Fruit fly (Drosophila melanogaster) whole organism, embryonic: ENCODE measurements around the gene P5CDh1.

ENCODE experiments used
- Aef1 ChIP-seq: fragments of 200-800 bp; sonication (Bioruptor generic); IDR thresholded peaks from 3 replicates; pipeline ENCODE4 v1.3.6; 2022; ENCODE audit warnings: missing biosample characterization, missing genetic modification characterization
- CG10959 ChIP-seq: fragments of 200-800 bp; sonication (Bioruptor generic); IDR thresholded peaks from 2 replicates; pipeline ENCODE4 v1.3.6; 2022; ENCODE audit warnings: missing biosample characterization, missing genetic modification characterization
- CG11093 ChIP-seq: fragments of 200-800 bp; sonication (Bioruptor generic); IDR thresholded peaks from 3 replicates; pipeline ENCODE4 v1.3.6; 2022; ENCODE audit warnings: missing biosample characterization, missing genetic modification characterization
- CG13296 ChIP-seq: fragments of 200-800 bp; sonication (Bioruptor generic); optimal IDR thresholded peaks from 3 replicates; lab custom pipeline; 2018; ENCODE audit warnings: missing biosample characterization, mild to moderate bottlenecking, missing genetic modification characterization
- CG14050 ChIP-seq: fragments of 200-800 bp; sonication (Bioruptor generic); IDR thresholded peaks from 3 replicates; pipeline ENCODE4 v1.3.6; 2022; ENCODE audit warnings: missing biosample characterization, missing genetic modification characterization
- CG16815 ChIP-seq: fragments of 200-800 bp; sonication (Bioruptor generic); optimal IDR thresholded peaks from 3 replicates; lab custom pipeline; 2017; ENCODE audit warnings: missing biosample characterization, mild to moderate bottlenecking, missing genetic modification characterization
- CG17385 ChIP-seq: fragments of 200-800 bp; sonication (Bioruptor generic); optimal IDR thresholded peaks from 3 replicates; lab custom pipeline; 2018; ENCODE audit warnings: missing biosample characterization, mild to moderate bottlenecking, missing genetic modification characterization
- CG18011 ChIP-seq: fragments of 200-800 bp; sonication (Bioruptor generic); optimal IDR thresholded peaks from 2 replicates; lab custom pipeline; 2017; ENCODE audit warnings: missing biosample characterization, missing genetic modification characterization, mild to moderate bottlenecking, moderate library complexity, missing genotype
- CG18476 ChIP-seq: fragments of 200-800 bp; sonication (Bioruptor generic); optimal IDR thresholded peaks from 2 replicates; lab custom pipeline; 2016; ENCODE audit warnings: missing biosample characterization, mild to moderate bottlenecking, missing genetic modification characterization
- CG2120 ChIP-seq: fragments of 200-800 bp; sonication (Bioruptor generic); optimal IDR thresholded peaks from 3 replicates; lab custom pipeline; 2016; ENCODE audit warnings: missing biosample characterization, missing genetic modification characterization
- CG4730 ChIP-seq: fragments of 200-800 bp; sonication (Bioruptor generic); IDR thresholded peaks from 2 replicates; pipeline ENCODE4 v1.3.6; 2022; ENCODE audit warnings: missing biosample characterization, missing genetic modification characterization
- CG7839 ChIP-seq: fragments of 200-800 bp; sonication (Bioruptor generic); optimal IDR thresholded peaks from 3 replicates; lab custom pipeline; 2018; ENCODE audit warnings: missing biosample characterization, mild to moderate bottlenecking, missing genetic modification characterization, moderate library complexity
- CG9215 ChIP-seq: fragments of 200-800 bp; sonication (Bioruptor generic); IDR thresholded peaks from 2 replicates; pipeline ENCODE4 v1.3.6; 2022; ENCODE audit warnings: missing biosample characterization, missing genetic modification characterization
- CG9437 ChIP-seq: fragments of 200-800 bp; sonication (Bioruptor generic); optimal IDR thresholded peaks from 2 replicates; lab custom pipeline; 2018; ENCODE audit warnings: missing biosample characterization, mild to moderate bottlenecking, missing genetic modification characterization
- CTCF ChIP-seq: fragments of 200-800 bp; sonication (Bioruptor generic); optimal IDR thresholded peaks from 2 replicates; lab custom pipeline; 2017; ENCODE audit warnings: missing biosample characterization, mild to moderate bottlenecking, missing genetic modification characterization, moderate library complexity
- Dbx ChIP-seq: fragments of 200-800 bp; sonication (Bioruptor generic); IDR thresholded peaks from 3 replicates; pipeline ENCODE4 v1.3.6; 2022; ENCODE audit warnings: missing biosample characterization, missing genetic modification characterization
- Dfd ChIP-seq, 2 experiments: fragments of >200 bp; optimal IDR thresholded peaks; 2 replicates each; lab custom pipeline; 2017; ENCODE audit warnings: missing biosample characterization in 2 of 2, missing genetic modification characterization in 2 of 2
- Dref ChIP-seq: fragments of 200-800 bp; sonication (Bioruptor generic); IDR thresholded peaks from 2 replicates; pipeline ENCODE4 v1.3.6; 2022; ENCODE audit warnings: missing biosample characterization, missing genetic modification characterization
- E2f1 ChIP-seq: fragments of 200-800 bp; sonication (Bioruptor generic); IDR thresholded peaks from 2 replicates; pipeline ENCODE4 v1.3.6; 2022; ENCODE audit warnings: missing biosample characterization, missing genetic modification characterization
- E2f2 ChIP-seq: fragments of 200-800 bp; sonication (Bioruptor generic); IDR thresholded peaks from 2 replicates; pipeline ENCODE4 v1.3.6; 2022; ENCODE audit warnings: missing biosample characterization, missing genetic modification characterization
- Elba2 ChIP-seq: fragments of 200-800 bp; sonication (Bioruptor generic); optimal IDR thresholded peaks from 3 replicates; lab custom pipeline; 2016; ENCODE audit warnings: missing biosample characterization, missing genetic modification characterization
- HHEX ChIP-seq: fragments of 200-800 bp; sonication (Bioruptor generic); optimal IDR thresholded peaks from 3 replicates; lab custom pipeline; 2017; ENCODE audit warnings: missing biosample characterization, mild to moderate bottlenecking, missing genetic modification characterization, missing genetic modification reagents
- HmgZ ChIP-seq: fragments of 200-800 bp; sonication (Bioruptor generic); optimal IDR thresholded peaks from 2 replicates; lab custom pipeline; 2018; ENCODE audit warnings: missing biosample characterization, mild to moderate bottlenecking, missing genetic modification characterization
- Lhr ChIP-seq: fragments of 200-800 bp; sonication (Bioruptor generic); optimal IDR thresholded peaks from 3 replicates; lab custom pipeline; 2017; ENCODE audit warnings: mild to moderate bottlenecking, missing biosample characterization, missing genetic modification reagents, missing genetic modification characterization
- Ssrp ChIP-seq: fragments of 200-800 bp; sonication (Bioruptor generic); optimal IDR thresholded peaks from 2 replicates; lab custom pipeline; 2018; ENCODE audit warnings: missing biosample characterization, mild to moderate bottlenecking, missing genetic modification characterization, moderate library complexity
- ab ChIP-seq: fragments of 200-800 bp; sonication (Bioruptor generic); optimal IDR thresholded peaks from 2 replicates; lab custom pipeline; 2016; ENCODE audit warnings: missing biosample characterization, missing genetic modification characterization
- ash1 ChIP-seq: fragments of 200-800 bp; sonication (Bioruptor generic); optimal IDR thresholded peaks from 2 replicates; lab custom pipeline; 2018; ENCODE audit warnings: missing biosample characterization, mild to moderate bottlenecking, missing genetic modification characterization
- bowl ChIP-seq: fragments of 200-800 bp; sonication (Bioruptor generic); IDR thresholded peaks from 2 replicates; pipeline ENCODE4 v1.3.6; 2022; ENCODE audit warnings: missing biosample characterization, missing genetic modification characterization
- caup ChIP-seq: fragments of 200-800 bp; sonication (Bioruptor generic); optimal IDR thresholded peaks from 3 replicates; lab custom pipeline; 2017; ENCODE audit warnings: missing biosample characterization, mild to moderate bottlenecking, missing genetic modification characterization, moderate library complexity; ENCODE audit not compliant: severe bottlenecking
- crc ChIP-seq: fragments of 200-800 bp; sonication (Bioruptor generic); optimal IDR thresholded peaks from 2 replicates; lab custom pipeline; 2016; ENCODE audit warnings: missing biosample characterization, missing genetic modification characterization
- disco-r ChIP-seq: fragments of 200-800 bp; sonication (Bioruptor generic); optimal IDR thresholded peaks from 2 replicates; lab custom pipeline; 2016; ENCODE audit warnings: missing biosample characterization, missing genetic modification characterization
- ems ChIP-seq: fragments of 200-800 bp; sonication (Bioruptor generic); optimal IDR thresholded peaks from 3 replicates; lab custom pipeline; 2016; ENCODE audit warnings: missing biosample characterization, missing genetic modification characterization
- fu2 ChIP-seq: fragments of 200-800 bp; sonication (Bioruptor generic); optimal IDR thresholded peaks from 2 replicates; lab custom pipeline; 2016; ENCODE audit warnings: missing biosample characterization, missing genetic modification characterization
- gce ChIP-seq: fragments of 200-800 bp; sonication (Bioruptor generic); IDR thresholded peaks from 3 replicates; pipeline ENCODE4 v1.3.6; 2022; ENCODE audit warnings: missing biosample characterization, missing genetic modification characterization
- gcm ChIP-seq: fragments of 200-800 bp; sonication (Bioruptor generic); optimal IDR thresholded peaks from 2 replicates; lab custom pipeline; 2019; ENCODE audit warnings: missing biosample characterization, mild to moderate bottlenecking, missing genetic modification characterization, moderate library complexity
- inv ChIP-seq: fragments of 200-800 bp; sonication (Bioruptor generic); IDR thresholded peaks from 2 replicates; pipeline ENCODE4 v1.3.6; 2022; ENCODE audit warnings: missing biosample characterization, missing genetic modification characterization; ENCODE audit not compliant: partially characterized antibody
- jing ChIP-seq: fragments of 200-800 bp; sonication (Bioruptor generic); optimal IDR thresholded peaks from 2 replicates; lab custom pipeline; 2018; ENCODE audit warnings: missing biosample characterization, mild to moderate bottlenecking, missing genetic modification characterization
- mam ChIP-seq: fragments of 200-800 bp; sonication (Bioruptor generic); optimal IDR thresholded peaks from 3 replicates; lab custom pipeline; 2016; ENCODE audit warnings: missing biosample characterization, missing genetic modification characterization
- peb ChIP-seq: fragments of 200-800 bp; sonication (Bioruptor generic); IDR thresholded peaks from 2 replicates; pipeline ENCODE4 v1.3.6; 2022; ENCODE audit warnings: missing biosample characterization, missing genetic modification characterization
- pnt ChIP-seq: fragments of 200-800 bp; sonication (Bioruptor generic); optimal IDR thresholded peaks from 3 replicates; lab custom pipeline; 2016; ENCODE audit warnings: missing biosample characterization, missing genetic modification characterization
- prd ChIP-seq, 3 experiments: fragments of >200 bp in 2 of 3; fragments of 200-800 bp in 1 of 3; sonication (Bioruptor generic) in 1 of 3; optimal IDR thresholded peaks in 2 of 3; IDR thresholded peaks in 1 of 3; 2 replicates in 2 of 3; 3 replicates in 1 of 3; pipeline versions ENCODE4 v1.3.6 to Lab custom; 2017 to 2022; ENCODE audit warnings: missing biosample characterization in 1 of 3, missing genetic modification characterization in 1 of 3
- pum ChIP-seq: fragments of 200-800 bp; sonication (Bioruptor generic); optimal IDR thresholded peaks from 2 replicates; lab custom pipeline; 2016; ENCODE audit warnings: missing biosample characterization, missing genetic modification characterization
- row ChIP-seq: fragments of 200-800 bp; sonication (Bioruptor generic); IDR thresholded peaks from 3 replicates; pipeline ENCODE4 v1.3.6; 2022; ENCODE audit warnings: missing biosample characterization, missing genetic modification characterization
- scrt ChIP-seq: fragments of 200-800 bp; sonication (Bioruptor generic); optimal IDR thresholded peaks from 2 replicates; lab custom pipeline; 2018; ENCODE audit warnings: missing biosample characterization, mild to moderate bottlenecking, missing genetic modification characterization, moderate library complexity
- sr ChIP-seq: fragments of 200-800 bp; sonication (Bioruptor generic); IDR thresholded peaks from 3 replicates; pipeline ENCODE4 v1.3.6; 2022; ENCODE audit warnings: missing biosample characterization, missing genetic modification characterization
- tgo ChIP-seq: fragments of 200-800 bp; sonication (Bioruptor generic); IDR thresholded peaks from 3 replicates; pipeline ENCODE4 v1.3.6; 2022; ENCODE audit warnings: missing biosample characterization, missing genetic modification characterization
- twi ChIP-seq: fragments of 200-800 bp; optimal IDR thresholded peaks from 2 replicates; lab custom pipeline; 2019; ENCODE audit warnings: missing biosample characterization, mild to moderate bottlenecking, missing genetic modification characterization, moderate library complexity

Gene P5CDh1

DNA sequence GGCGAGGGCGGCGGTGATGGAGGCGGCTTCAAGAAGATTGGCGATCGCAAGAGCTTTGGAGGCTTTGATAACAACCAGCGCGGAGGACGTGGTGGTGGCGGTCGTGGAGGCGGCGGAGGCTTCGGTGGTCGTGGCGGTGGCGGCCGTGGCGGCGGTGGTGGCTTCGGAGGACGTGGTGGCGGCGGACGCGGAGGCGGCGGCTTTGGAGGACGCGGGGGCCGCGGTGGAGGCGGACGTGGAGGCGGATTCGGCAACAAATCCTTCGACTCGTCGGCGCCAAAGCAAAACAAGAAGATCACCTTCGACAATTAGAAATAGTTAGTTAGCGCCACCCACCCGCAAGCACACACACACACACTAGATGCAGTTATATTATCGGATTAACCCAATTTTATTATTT, 5.6 kb downstream of the P5CDh1 start (continued):
- TF ChIP-seq Dref (0 out of 2 replicates have a peak, but pooled peaks have one; percentile 13), CG10959 (GFP tag; lab: Robert Waterston, UW) (no peak), Dfd (GFP tag; optimal IDR thresholded peaks at IDR 0.05; lab: Kevin White, UChicago) (peak in 1 of 2 experiments; percentile 79)

DNA sequence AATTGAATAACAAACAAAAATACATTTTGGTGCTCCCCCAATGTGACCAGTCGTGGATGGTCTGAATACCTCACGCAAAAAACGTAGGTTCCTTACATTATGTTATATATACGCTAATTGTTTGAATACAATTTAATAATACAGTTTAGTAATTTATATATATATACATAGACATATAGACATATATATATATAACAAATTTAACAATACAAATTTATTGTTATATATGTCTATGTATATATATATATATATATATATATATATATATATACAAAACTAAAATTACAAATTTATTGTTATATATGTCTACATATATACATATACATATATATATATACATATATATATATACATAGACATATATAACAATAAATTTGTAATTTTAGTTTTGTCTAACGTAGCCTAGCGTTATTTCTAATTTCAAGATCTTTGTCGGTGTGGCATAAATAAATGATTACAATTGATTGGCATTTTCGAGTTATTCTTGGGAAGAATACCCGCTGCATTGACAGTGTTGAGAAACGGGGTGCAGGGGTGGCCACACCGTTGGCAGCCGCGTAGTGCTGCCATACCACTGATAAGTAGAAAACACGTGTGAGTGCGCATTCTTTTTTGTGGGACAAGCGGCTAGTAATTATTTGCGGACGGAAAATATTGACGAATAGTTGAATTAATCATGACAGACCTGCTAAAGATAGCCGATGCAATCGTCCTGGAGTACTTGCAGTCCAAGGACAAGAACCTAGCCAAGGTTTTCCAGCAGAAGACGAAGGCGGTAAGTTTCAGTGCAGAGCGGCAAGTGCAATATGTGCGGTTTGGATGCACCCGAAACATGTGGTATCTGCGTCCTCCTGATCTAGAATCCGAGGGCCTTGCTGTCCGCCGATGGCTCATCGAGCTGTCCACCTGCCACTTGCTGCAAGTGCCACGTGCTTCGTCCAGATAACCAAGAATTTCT, 8.7 kb downstream of the P5CDh1 start, which contains the start of the genes CG7148 and Nopp140:
CG7148 (minus strand) TSS at position 51 of the 958 bp plus-strand sequence.
Nopp140 (plus strand) TSS at position 572 of the 958 bp plus-strand sequence.
- TF ChIP-seq fu2 (peak; percentile 68), CG7839 (tag; lab: Kevin White, UChicago) (peak; percentile 63), CG16815 (GFP tag; lab: Kevin White, UChicago) (peak; percentile 35), Dbx (GFP tag; lab: Robert Waterston, UW) (peak; percentile 59; the same call in 2 of the 3 replicates), Aef1 (peak; percentile 58), pum (GFP tag; lab: Kevin White, UChicago) (peak; percentile 47), tgo (GFP tag; lab: Robert Waterston, UW) (peak; percentile 59), sr (GFP tag; lab: Robert Waterston, UW) (peak; percentile 8; the same call in 1 of the 3 replicates), prd (optimal IDR thresholded peaks at IDR 0.05; lab: Kevin White, UChicago) (no peak), prd (GFP tag; IDR thresholded peaks at IDR 0.05; lab: Robert Waterston, UW) (peak; percentile 69), gce (GFP tag; lab: Robert Waterston, UW) (0 out of 3 replicates have a peak, but pooled peaks have one; percentile 48), caup (GFP tag; lab: Kevin White, UChicago) (peak; percentile 71), gcm (GFP tag; lab: Kevin White, UChicago) (no peak), Lhr (GFP tag; lab: Kevin White, UChicago) (peak; percentile 32), CG9215 (GFP tag; lab: Robert Waterston, UW) (peak; percentile 35; the same call in 1 of the 2 replicates), E2f1 (GFP tag; lab: Robert Waterston, UW) (0 out of 2 replicates have a peak, but pooled peaks have one; percentile 54), pnt (peak; percentile 30), CG18011 (peak; percentile 34), scrt (GFP tag; lab: Kevin White, UChicago) (peak; percentile 28), Elba2 (no peak), mam (GFP tag; lab: Kevin White, UChicago) (peak; percentile 80), ash1 (GFP tag; lab: Kevin White, UChicago) (peak; percentile 45), E2f2 (peak; percentile 55), CG18476 (GFP tag; lab: Kevin White, UChicago) (no peak), twi (tag; lab: Kevin White, UChicago) (peak; percentile 64), CG2120 (GFP tag; lab: Kevin White, UChicago) (peak; percentile 81), ems (GFP tag; lab: Kevin White, UChicago) (peak; percentile 60), bowl (GFP tag; lab: Robert Waterston, UW) (0 out of 2 replicates have a peak, but pooled peaks have one; percentile 25), crc (GFP tag; lab: Kevin White, UChicago) (peak; percentile 12), CG17385 (GFP tag; lab: Kevin White, UChicago) (peak; percentile 63), CG14050 (GFP tag; lab: Robert Waterston, UW) (0 out of 3 replicates have a peak, but pooled peaks have one; percentile 11), disco-r (no peak), CG9437 (GFP tag; lab: Kevin White, UChicago) (peak; percentile 8), Ssrp (peak; percentile 49), ab (GFP tag; lab: Kevin White, UChicago) (no peak), CG13296 (GFP tag; lab: Kevin White, UChicago) (peak; percentile 46), row (GFP tag; lab: Robert Waterston, UW) (peak; percentile 82), jing (GFP tag; lab: Kevin White, UChicago) (no peak), inv (GFP tag; lab: Robert Waterston, UW) (no peak), peb (GFP tag; lab: Robert Waterston, UW) (0 out of 2 replicates have a peak, but pooled peaks have one; percentile 25), CG4730 (peak; percentile 43), HHEX (GFP tag; lab: Kevin White, UChicago) (peak; percentile 47), CTCF (no peak), CG11093 (GFP tag; lab: Robert Waterston, UW) (no peak), HmgZ (peak; percentile 83)
